Fruit fly (Drosophila melanogaster) whole organism, embryonic: ENCODE results near the gene Tasp1.

ENCODE experiments used
- CG10274 ChIP-seq: fragments of 200-800 bp; sonication (Bioruptor generic); optimal IDR thresholded peaks from 3 replicates; lab custom pipeline; 2017; ENCODE audit warnings: missing biosample characterization, mild to moderate bottlenecking, missing genetic modification characterization
- CG12071 ChIP-seq: fragments of 200-800 bp; sonication (Bioruptor generic); optimal IDR thresholded peaks from 3 replicates; lab custom pipeline; 2018; ENCODE audit warnings: missing biosample characterization, mild to moderate bottlenecking, missing genetic modification characterization
- CG12659 ChIP-seq: fragments of 200-800 bp; sonication (Bioruptor generic); optimal IDR thresholded peaks from 3 replicates; lab custom pipeline; 2017; ENCODE audit warnings: mild to moderate bottlenecking, missing biosample characterization, missing genetic modification reagents, missing genetic modification characterization
- CG13123 ChIP-seq: fragments of 200-800 bp; sonication (Bioruptor generic); optimal IDR thresholded peaks from 2 replicates; lab custom pipeline; 2016; ENCODE audit warnings: missing biosample characterization, missing genetic modification characterization
- CG13287 ChIP-seq: fragments of 200-800 bp; sonication (Bioruptor generic); IDR thresholded peaks from 2 replicates; pipeline ENCODE4 v1.3.6; 2022; ENCODE audit warnings: missing biosample characterization, missing genetic modification characterization; ENCODE audit not compliant: partially characterized antibody
- CG14014 ChIP-seq: fragments of 200-800 bp; sonication (Bioruptor generic); IDR thresholded peaks from 2 replicates; pipeline ENCODE4 v1.3.6; 2022; ENCODE audit warnings: missing biosample characterization, missing genetic modification characterization
- CG1603 ChIP-seq: fragments of 200-800 bp; sonication (Bioruptor generic); optimal IDR thresholded peaks from 2 replicates; lab custom pipeline; 2019; ENCODE audit warnings: missing biosample characterization, mild to moderate bottlenecking, missing genetic modification characterization, moderate library complexity
- CG16813 ChIP-seq: fragments of 200-800 bp; sonication (Bioruptor generic); IDR thresholded peaks from 3 replicates; pipeline ENCODE4 v1.3.6; 2022; ENCODE audit warnings: missing biosample characterization, missing genetic modification characterization; ENCODE audit not compliant: partially characterized antibody
- CG1792 ChIP-seq: fragments of 200-800 bp; sonication (Bioruptor generic); optimal IDR thresholded peaks from 2 replicates; lab custom pipeline; 2016; ENCODE audit warnings: missing biosample characterization, missing genetic modification characterization
- CG1832 ChIP-seq: fragments of 200-800 bp; sonication (Bioruptor generic); optimal IDR thresholded peaks from 2 replicates; lab custom pipeline; 2017; ENCODE audit warnings: missing biosample characterization, mild to moderate bottlenecking, missing genetic modification characterization, inconsistent platforms
- CG2678 ChIP-seq: fragments of 200-800 bp; sonication (Bioruptor generic); optimal IDR thresholded peaks from 3 replicates; lab custom pipeline; 2019; ENCODE audit warnings: missing biosample characterization, mild to moderate bottlenecking, missing genetic modification characterization, moderate library complexity
- CG30403 ChIP-seq: fragments of 200-800 bp; sonication (Bioruptor generic); optimal IDR thresholded peaks from 3 replicates; lab custom pipeline; 2016; ENCODE audit warnings: missing biosample characterization, missing genetic modification characterization
- CG3838 ChIP-seq: fragments of 200-800 bp; sonication (Bioruptor generic); optimal IDR thresholded peaks from 3 replicates; lab custom pipeline; 2016; ENCODE audit warnings: missing biosample characterization, missing genetic modification characterization
- CG3847 ChIP-seq: fragments of 200-800 bp; sonication (Bioruptor generic); IDR thresholded peaks from 2 replicates; pipeline ENCODE4 v1.3.6; 2022; ENCODE audit warnings: missing biosample characterization, missing genetic modification characterization
- CG42726 ChIP-seq: fragments of 200-800 bp; sonication (Bioruptor generic); IDR thresholded peaks from 2 replicates; pipeline ENCODE4 v1.3.6; 2022; ENCODE audit warnings: missing biosample characterization, missing genetic modification characterization; ENCODE audit not compliant: partially characterized antibody
- CG4282 ChIP-seq: fragments of 200-800 bp; sonication (Bioruptor generic); optimal IDR thresholded peaks from 2 replicates; lab custom pipeline; 2016; ENCODE audit warnings: missing biosample characterization, missing genetic modification characterization
- CG4424 ChIP-seq: fragments of 200-800 bp; sonication (Bioruptor generic); optimal IDR thresholded peaks from 3 replicates; lab custom pipeline; 2016; ENCODE audit warnings: missing biosample characterization, missing genetic modification characterization
- CG5180 ChIP-seq: fragments of 200-800 bp; sonication (Bioruptor generic); optimal IDR thresholded peaks from 3 replicates; lab custom pipeline; 2017; ENCODE audit warnings: missing biosample characterization, missing genetic modification characterization, mild to moderate bottlenecking, moderate library complexity, missing genetic modification reagents
- CG7928 ChIP-seq: fragments of 200-800 bp; sonication (Bioruptor generic); optimal IDR thresholded peaks from 2 replicates; lab custom pipeline; 2017; ENCODE audit warnings: missing biosample characterization, mild to moderate bottlenecking, missing genetic modification characterization
- CG8290 ChIP-seq, 3 experiments: fragments of 200-800 bp; sonication (Bioruptor generic); optimal IDR thresholded peaks; 2 replicates each; lab custom pipeline; 2016 to 2019; ENCODE audit warnings: missing biosample characterization in 3 of 3, missing genetic modification characterization in 3 of 3, mild to moderate bottlenecking in 2 of 3, moderate library complexity in 1 of 3
- Doc2 ChIP-seq: fragments of 200-800 bp; sonication (Bioruptor generic); IDR thresholded peaks from 2 replicates; pipeline ENCODE4 v1.3.6; 2022; ENCODE audit warnings: missing biosample characterization, missing genetic modification characterization
- GATAe ChIP-seq: fragments of 200-800 bp; sonication (Bioruptor generic); conservative IDR thresholded peaks from 2 replicates; pipeline ENCODE4 v1.3.6; 2022; ENCODE audit warnings: missing biosample characterization, missing genetic modification characterization
- H15 ChIP-seq: fragments of 200-800 bp; sonication (Bioruptor generic); IDR thresholded peaks from 3 replicates; pipeline ENCODE4 v1.3.6; 2022; ENCODE audit warnings: missing biosample characterization, missing genetic modification characterization
- HLH3B ChIP-seq: fragments of 200-800 bp; sonication (Bioruptor generic); IDR thresholded peaks from 2 replicates; pipeline ENCODE4 v1.3.6; 2022; ENCODE audit warnings: missing biosample characterization, missing genetic modification characterization
- Hr3 ChIP-seq: fragments of 200-800 bp; sonication (Bioruptor generic); optimal IDR thresholded peaks from 3 replicates; lab custom pipeline; 2016; ENCODE audit warnings: missing biosample characterization, missing genetic modification characterization
- Mad ChIP-seq: fragments of 200-800 bp; sonication (Bioruptor generic); optimal IDR thresholded peaks from 2 replicates; lab custom pipeline; 2016; ENCODE audit warnings: missing biosample characterization, missing genetic modification characterization
- Med ChIP-seq: fragments of 200-800 bp; sonication (Bioruptor generic); peaks from one replicate; lab custom pipeline; 2016; ENCODE audit warnings: missing biosample characterization, missing genetic modification characterization, mild to moderate bottlenecking, inconsistent platforms, moderate library complexity
- NC2α ChIP-seq: fragments of 200-800 bp; sonication (Bioruptor generic); optimal IDR thresholded peaks from 2 replicates; lab custom pipeline; 2016; ENCODE audit warnings: missing biosample characterization, missing genetic modification characterization
- NC2β ChIP-seq: fragments of 200-800 bp; sonication (Bioruptor generic); optimal IDR thresholded peaks from 2 replicates; lab custom pipeline; 2016; ENCODE audit warnings: missing biosample characterization, missing genetic modification characterization
- Sin3A ChIP-seq: fragments of >200 bp; optimal IDR thresholded peaks from 2 replicates; lab custom pipeline; 2018
- Sox100B ChIP-seq: fragments of 200-800 bp; sonication (Bioruptor generic); optimal IDR thresholded peaks from 3 replicates; lab custom pipeline; 2018; ENCODE audit warnings: missing biosample characterization, mild to moderate bottlenecking, missing genetic modification characterization
- Sox102F ChIP-seq: fragments of 200-800 bp; sonication (Bioruptor generic); optimal IDR thresholded peaks from 2 replicates; lab custom pipeline; 2018; ENCODE audit warnings: missing biosample characterization, mild to moderate bottlenecking, missing genetic modification characterization, moderate library complexity
- Taf1 ChIP-seq: fragments of 200-800 bp; sonication (Bioruptor generic); IDR thresholded peaks from 2 replicates; pipeline ENCODE4 v1.3.6; 2022; ENCODE audit warnings: missing biosample characterization, missing genetic modification characterization
- ash1 ChIP-seq: fragments of 200-800 bp; sonication (Bioruptor generic); optimal IDR thresholded peaks from 2 replicates; lab custom pipeline; 2018; ENCODE audit warnings: missing biosample characterization, mild to moderate bottlenecking, missing genetic modification characterization
- cad ChIP-seq: fragments of >200 bp; optimal IDR thresholded peaks from 2 replicates; lab custom pipeline; 2017; ENCODE audit warnings: missing biosample characterization, missing genetic modification characterization
- chm ChIP-seq: fragments of 200-800 bp; sonication (Bioruptor generic); IDR thresholded peaks from 2 replicates; pipeline ENCODE4 v1.3.6; 2022; ENCODE audit warnings: missing biosample characterization, missing genetic modification characterization
- crp ChIP-seq, 2 experiments: fragments of 200-800 bp; sonication (Bioruptor generic); optimal IDR thresholded peaks; 2 replicates in 1 of 2; 3 replicates in 1 of 2; lab custom pipeline; 2017; ENCODE audit warnings: missing biosample characterization in 2 of 2, missing genetic modification characterization in 2 of 2, mild to moderate bottlenecking in 1 of 2, moderate library complexity in 1 of 2
- dimm ChIP-seq: fragments of 200-800 bp; sonication (Bioruptor generic); IDR thresholded peaks from 2 replicates; pipeline ENCODE4 v1.3.6; 2022; ENCODE audit warnings: missing biosample characterization, missing genetic modification characterization
- dm ChIP-seq: fragments of 200-800 bp; sonication (Bioruptor generic); optimal IDR thresholded peaks from 3 replicates; lab custom pipeline; 2016; ENCODE audit warnings: missing biosample characterization, missing genetic modification characterization
- ems ChIP-seq: fragments of 200-800 bp; sonication (Bioruptor generic); optimal IDR thresholded peaks from 3 replicates; lab custom pipeline; 2016; ENCODE audit warnings: missing biosample characterization, missing genetic modification characterization
- esg ChIP-seq: fragments of 200-800 bp; sonication (Bioruptor generic); conservative IDR thresholded peaks from 2 replicates; pipeline ENCODE4 v1.3.6; 2022; ENCODE audit warnings: missing biosample characterization, missing genetic modification characterization
- exex ChIP-seq: fragments of 200-800 bp; sonication (Bioruptor generic); optimal IDR thresholded peaks from 4 replicates; lab custom pipeline; 2018; ENCODE audit warnings: missing biosample characterization, mild to moderate bottlenecking, missing genetic modification characterization, moderate library complexity
- ken ChIP-seq: fragments of 200-800 bp; sonication (Bioruptor generic); IDR thresholded peaks from 3 replicates; pipeline ENCODE4 v1.3.6; 2022; ENCODE audit warnings: missing biosample characterization, missing genetic modification characterization
- pan ChIP-seq, 4 experiments: fragments of >200 bp in 3 of 4; fragments of 200-800 bp in 1 of 4; sonication (Bioruptor generic) in 1 of 4; optimal IDR thresholded peaks in 3 of 4; IDR thresholded peaks in 1 of 4; 2 replicates each; pipeline versions ENCODE4 v1.3.6 to Lab custom; 2017 to 2022; ENCODE audit warnings: missing biosample characterization in 2 of 4, missing genetic modification characterization in 2 of 4, mixed read lengths in 1 of 4
- pb ChIP-seq: fragments of 200-800 bp; sonication (Bioruptor generic); optimal IDR thresholded peaks from 3 replicates; lab custom pipeline; 2016; ENCODE audit warnings: missing biosample characterization, missing genetic modification characterization
- peb ChIP-seq: fragments of 200-800 bp; sonication (Bioruptor generic); IDR thresholded peaks from 2 replicates; pipeline ENCODE4 v1.3.6; 2022; ENCODE audit warnings: missing biosample characterization, missing genetic modification characterization
- pum ChIP-seq: fragments of 200-800 bp; sonication (Bioruptor generic); optimal IDR thresholded peaks from 2 replicates; lab custom pipeline; 2016; ENCODE audit warnings: missing biosample characterization, missing genetic modification characterization
- sc ChIP-seq, 3 experiments: fragments of >200 bp in 2 of 3; fragments of 200-800 bp in 1 of 3; sonication (Bioruptor generic) in 1 of 3; optimal IDR thresholded peaks; 2 replicates in 2 of 3; 3 replicates in 1 of 3; lab custom pipeline; 2017; ENCODE audit warnings: mild to moderate bottlenecking in 1 of 3, missing biosample characterization in 1 of 3, missing genetic modification characterization in 1 of 3, missing genetic modification reagents in 1 of 3
- sqz ChIP-seq: fragments of 200-800 bp; sonication (Bioruptor generic); optimal IDR thresholded peaks from 3 replicates; lab custom pipeline; 2018; ENCODE audit warnings: missing biosample characterization, mild to moderate bottlenecking, missing genetic modification characterization

The Tasp1 gene

dm6 chr3L:16045831-16046336, 41.4 kb downstream of the Tasp1 start (continued):
- TF ChIP-seq CG3838: peak; percentile 51
- TF ChIP-seq NC2α (GFP tag; lab: Kevin White, UChicago): peak; percentile 70
- TF ChIP-seq dimm (GFP tag; lab: Robert Waterston, UW): peak; percentile 74
- peak; percentile 97 for TF ChIP-seq CG2678 (tag; lab: Kevin White, UChicago)
- TF ChIP-seq peb (GFP tag; lab: Robert Waterston, UW): peak; percentile 81
- peak; percentile 63; the same call in 1 of the 2 replicates for TF ChIP-seq GATAe
- TF ChIP-seq HLH3B: peak; percentile 90
- no peak for TF ChIP-seq Sin3A (lab: Kevin White, UChicago)
- peak; percentile 78 for TF ChIP-seq CG8290 (GFP tag; optimal IDR thresholded peaks at IDR 0.05; lab: Kevin White, UChicago)
- peak in 1 of 2 experiments; percentile 94 for TF ChIP-seq CG8290 (tag; optimal IDR thresholded peaks at IDR 0.05; lab: Kevin White, UChicago)
- TF ChIP-seq ems (GFP tag; lab: Kevin White, UChicago): peak; percentile 88
- peak; percentile 79 for TF ChIP-seq pb (GFP tag; lab: Kevin White, UChicago)
- peak; percentile 94 for TF ChIP-seq chm
- peak; percentile 54 for TF ChIP-seq CG10274 (GFP tag; lab: Kevin White, UChicago)
- peak; percentile 82 for TF ChIP-seq CG4424 (GFP tag; lab: Kevin White, UChicago)
- no peak for TF ChIP-seq sc (optimal IDR thresholded peaks at IDR 0.05; lab: Kevin White, UChicago)
- TF ChIP-seq sc (GFP tag; optimal IDR thresholded peaks at IDR 0.05; lab: Kevin White, UChicago): peak; percentile 71
- peak; percentile 93 for TF ChIP-seq CG30403
- peak; percentile 99 for TF ChIP-seq sqz (GFP tag; lab: Kevin White, UChicago)
- peak; percentile 89 for TF ChIP-seq CG1603 (tag; lab: Kevin White, UChicago)
- TF ChIP-seq ash1 (GFP tag; lab: Kevin White, UChicago): peak; percentile 49
- TF ChIP-seq crp (GFP tag; optimal IDR thresholded peaks at IDR 0.05; lab: Kevin White, UChicago): peak in 1 of 2 experiments; percentile 44
- TF ChIP-seq pum (GFP tag; lab: Kevin White, UChicago): peak; percentile 82
- no peak for TF ChIP-seq CG42726
- peak; percentile 89 for TF ChIP-seq CG1792 (GFP tag; lab: Kevin White, UChicago)
- TF ChIP-seq esg (GFP tag; lab: Robert Waterston, UW): peak; percentile 83
- TF ChIP-seq CG12071 (GFP tag; lab: Kevin White, UChicago): peak; percentile 91
- peak; percentile 96 for TF ChIP-seq Sox102F
- no peak for TF ChIP-seq CG13287 (GFP tag; lab: Robert Waterston, UW)
- peak; percentile 85 for TF ChIP-seq ken (GFP tag; lab: Robert Waterston, UW)
- TF ChIP-seq CG12659 (GFP tag; lab: Kevin White, UChicago): peak; percentile 96
- peak; percentile 86 for TF ChIP-seq H15 (GFP tag; lab: Robert Waterston, UW)
- TF ChIP-seq cad (GFP tag; lab: Kevin White, UChicago): no peak
- TF ChIP-seq Doc2 (GFP tag; lab: Robert Waterston, UW): no peak
- TF ChIP-seq CG4282 (GFP tag; lab: Kevin White, UChicago): peak; percentile 78
- peak; percentile 85 for TF ChIP-seq Hr3 (GFP tag; lab: Kevin White, UChicago)
- TF ChIP-seq CG16813 (GFP tag; lab: Robert Waterston, UW): no peak
- TF ChIP-seq Taf1: peak; percentile 84
- peak; percentile 88 for TF ChIP-seq Mad (GFP tag; lab: Kevin White, UChicago)
- peak; percentile 89 for TF ChIP-seq Sox100B (GFP tag; lab: Kevin White, UChicago)
- TF ChIP-seq exex (tag; lab: Kevin White, UChicago): peak; percentile 77
- peak; percentile 80 for TF ChIP-seq CG5180 (GFP tag; lab: Kevin White, UChicago)
- TF ChIP-seq CG3847: peak; percentile 88
- TF ChIP-seq dm: peak; percentile 73
- no peak for TF ChIP-seq CG1832 (GFP tag; lab: Kevin White, UChicago)
- peak; percentile 97 for TF ChIP-seq Med
- peak; percentile 61 for TF ChIP-seq CG7928 (GFP tag; lab: Kevin White, UChicago)
- peak; percentile 94 for TF ChIP-seq CG14014
- TF ChIP-seq pan (optimal IDR thresholded peaks at IDR 0.05; lab: Kevin White, UChicago): no peak
- TF ChIP-seq pan (GFP tag; optimal IDR thresholded peaks at IDR 0.05 in 1 of 2, IDR thresholded peaks at IDR 0.05 in 1 of 2): peak in 1 of 2 experiments; percentile 93
- TF ChIP-seq CG13123: peak; percentile 80
- peak; percentile 85 for TF ChIP-seq NC2β (GFP tag; lab: Kevin White, UChicago)
